Fruit fly (Drosophila melanogaster) S2 (cell line): ENCODE measurements around the gene ea.

Source experiments
- CG8478 ChIP-seq: fragments of >200 bp; optimal IDR thresholded peaks from 2 replicates; lab custom pipeline; 2018
- CTCF ChIP-seq, 2 experiments: fragments of >200 bp; optimal IDR thresholded peaks; 2 replicates each; lab custom pipeline; 2018

Gene ea

DNA sequence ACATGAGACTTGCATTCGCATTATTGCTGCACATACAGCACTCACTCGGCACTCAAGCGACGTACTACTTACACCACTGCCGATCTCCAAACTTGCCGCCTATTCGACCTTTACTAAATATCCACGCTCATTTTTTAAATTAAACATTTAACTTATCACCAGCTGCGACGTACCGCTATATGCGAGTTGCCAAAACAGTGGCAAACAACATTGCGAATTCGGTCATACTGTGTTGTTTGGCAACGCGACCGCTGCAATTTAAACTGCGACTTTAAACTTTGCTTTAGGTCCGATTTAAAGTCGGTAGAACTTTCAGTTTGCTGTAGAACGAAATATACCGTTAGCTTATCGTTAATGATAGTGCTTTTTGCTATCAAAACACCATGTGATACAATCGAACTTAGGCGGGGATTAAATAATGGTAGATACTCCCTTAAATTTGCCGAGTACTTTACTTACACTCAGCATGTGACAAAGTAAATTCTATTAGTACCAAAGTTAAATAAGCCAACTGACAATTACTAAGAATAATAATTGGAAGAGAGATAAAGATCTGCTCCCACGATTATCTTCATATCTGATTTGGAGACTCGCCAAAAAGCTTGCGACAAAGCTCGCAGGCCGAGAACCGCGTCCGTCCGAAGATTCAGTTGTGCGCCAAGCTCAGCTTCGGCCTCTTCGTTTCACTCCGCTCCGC lies at the start of gene ea, which contains the start of gene CG6236:
Gene ea (plus strand): TSS at position 647 of the 697 bp plus-strand sequence.
Gene CG6236 (minus strand): TSS at position 187 of the 697 bp plus-strand sequence.
- no peak for TF ChIP-seq CG8478 (lab: Kevin White, UChicago)
- TF ChIP-seq CTCF (optimal IDR thresholded peaks at IDR 0.05; lab: Kevin White, UChicago), result no peak

DNA sequence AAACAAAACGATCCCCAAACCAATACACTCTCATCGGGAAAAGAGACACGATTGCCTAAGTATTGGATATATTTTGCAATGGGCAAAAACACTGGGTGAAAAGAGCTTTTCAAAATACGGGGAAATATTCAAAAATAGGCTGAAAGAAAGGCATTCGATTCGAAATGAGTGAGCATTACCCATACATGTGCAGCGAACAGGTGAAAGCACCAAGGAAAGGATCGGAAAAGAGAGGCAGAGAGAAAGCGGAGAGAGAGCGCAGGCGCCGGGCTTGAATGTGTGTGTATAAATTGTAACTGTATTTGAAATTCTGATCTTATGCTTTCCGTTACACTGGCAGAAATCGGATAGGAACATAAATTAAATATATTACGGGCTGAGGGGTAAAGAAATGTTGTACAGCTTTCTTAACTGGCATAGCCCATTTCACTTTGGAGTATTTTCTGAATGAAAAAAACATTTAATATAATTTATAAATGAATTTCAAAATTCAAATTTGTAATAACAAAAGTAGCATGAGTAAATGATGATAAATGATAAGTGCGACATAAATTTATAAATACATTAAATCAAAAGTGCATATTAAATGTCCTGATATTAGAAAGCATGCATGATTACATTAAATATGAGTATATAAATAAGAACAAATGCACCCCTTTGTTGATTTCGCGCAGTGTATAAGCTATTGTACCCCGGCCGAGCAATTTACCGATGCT lies 47.8 kb upstream of the ea start:
- no peak for TF ChIP-seq CG8478 (lab: Kevin White, UChicago)
- no peak for TF ChIP-seq CTCF (optimal IDR thresholded peaks at IDR 0.05; lab: Kevin White, UChicago)

DNA sequence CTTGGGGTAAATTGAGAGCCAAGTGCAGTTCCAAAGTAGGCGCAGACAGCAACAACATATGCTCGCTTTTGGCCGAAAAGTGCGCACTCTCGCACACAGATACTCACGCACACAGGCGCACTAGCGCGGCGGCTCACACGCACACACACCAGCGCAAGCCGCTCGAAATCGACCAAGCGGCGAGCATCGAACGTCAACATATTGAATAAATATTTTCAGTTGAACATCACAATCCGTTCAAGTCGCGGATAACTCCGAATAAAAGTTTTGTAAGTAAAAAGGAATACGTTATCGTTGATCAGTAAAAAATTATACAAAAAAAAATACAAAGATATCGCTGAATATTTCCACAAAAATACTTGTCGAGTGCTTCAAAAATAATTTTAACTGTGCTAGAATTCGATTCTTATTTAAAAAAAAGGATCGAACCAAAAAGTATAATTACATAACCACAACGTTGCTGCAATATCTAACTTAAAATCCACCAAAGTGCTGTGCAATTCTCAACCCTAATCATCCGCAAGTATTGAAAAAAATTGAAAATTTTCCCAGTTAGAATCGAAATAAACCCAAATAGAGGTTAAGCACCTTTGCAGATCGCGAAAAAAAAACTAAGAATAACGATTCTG lies 47.1 kb upstream of the ea start:
- TF ChIP-seq CG8478 (lab: Kevin White, UChicago) (no peak), CTCF (optimal IDR thresholded peaks at IDR 0.05; lab: Kevin White, UChicago) (no peak)

dm6 chr3R:15282326-15282725 lies 46.2 kb upstream of the ea start:
- TF ChIP-seq CTCF (optimal IDR thresholded peaks at IDR 0.05; lab: Kevin White, UChicago), result no peak
- no peak for TF ChIP-seq CG8478 (lab: Kevin White, UChicago)

- TF ChIP-seq CTCF (optimal IDR thresholded peaks at IDR 0.05; lab: Kevin White, UChicago), result no peak
- TF ChIP-seq CG8478 (lab: Kevin White, UChicago), result no peak
These were observed 45.3 kb upstream of the ea start for dm6 chr3R:15282982-15283809.

DNA sequence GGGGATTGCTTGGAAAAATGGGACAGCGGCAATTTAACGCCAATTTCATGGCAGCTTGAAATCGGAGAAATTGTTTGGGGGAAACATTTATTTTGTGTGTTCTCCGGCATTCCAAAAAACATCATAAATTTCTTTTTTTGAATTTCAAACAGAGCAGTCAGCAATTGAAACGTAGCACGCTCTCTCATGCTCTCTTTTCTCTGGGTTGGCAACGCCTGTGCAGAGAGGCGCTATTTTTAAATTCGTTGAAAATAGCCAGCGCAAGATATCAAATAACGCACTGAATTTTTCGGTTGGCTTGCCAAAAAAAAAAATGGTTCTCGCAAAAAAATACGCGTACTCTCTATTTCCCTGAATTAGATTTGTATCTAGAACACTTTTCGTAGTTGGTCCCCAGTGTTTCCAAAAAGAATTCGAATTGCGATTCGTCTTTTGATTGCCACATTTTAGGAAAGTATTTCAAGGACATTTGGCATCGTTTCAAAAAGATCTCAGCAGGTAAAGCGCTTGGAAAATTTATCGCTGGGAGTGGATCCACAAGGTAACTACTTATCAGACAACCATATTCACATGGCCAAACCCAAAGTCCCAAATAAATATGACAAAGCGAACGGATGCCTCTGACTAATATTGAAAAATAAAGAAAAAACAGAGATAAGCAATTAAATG lies 42.4 kb upstream of the ea start:
- TF ChIP-seq CTCF (optimal IDR thresholded peaks at IDR 0.05; lab: Kevin White, UChicago) (peak in 1 of 2 experiments; percentile 32), CG8478 (lab: Kevin White, UChicago) (no peak)

DNA sequence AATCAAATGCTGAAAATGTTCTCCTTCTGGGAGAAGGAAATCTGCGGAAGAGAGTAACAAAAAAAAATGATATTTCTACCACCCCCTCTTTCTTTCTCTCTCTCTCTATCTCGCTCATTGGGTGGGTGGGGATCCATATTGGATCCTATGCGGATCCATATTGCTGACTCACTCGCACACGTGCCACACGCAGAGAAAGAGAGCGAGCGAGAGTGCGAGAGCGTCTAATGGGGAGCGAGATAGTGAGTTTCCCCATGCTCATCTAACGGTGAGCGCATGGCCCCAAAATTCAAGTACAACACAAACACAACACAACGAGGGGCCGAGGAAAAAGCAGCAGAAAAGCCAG lies 41.9 kb upstream of the ea start:
- no peak for TF ChIP-seq CTCF (optimal IDR thresholded peaks at IDR 0.05; lab: Kevin White, UChicago)
- no peak for TF ChIP-seq CG8478 (lab: Kevin White, UChicago)

dm6 chr3R:15287763-15288162 lies 40.8 kb upstream of the ea start:
- TF ChIP-seq CG8478 (lab: Kevin White, UChicago) (no peak), CTCF (optimal IDR thresholded peaks at IDR 0.05; lab: Kevin White, UChicago) (peak; percentile 51 to 64)

dm6 chr3R:15288802-15289201 lies 39.7 kb upstream of the ea start:
- TF ChIP-seq CTCF (optimal IDR thresholded peaks at IDR 0.05; lab: Kevin White, UChicago) (no peak), CG8478 (lab: Kevin White, UChicago) (no peak)

- TF ChIP-seq CTCF (optimal IDR thresholded peaks at IDR 0.05; lab: Kevin White, UChicago), result no peak
- no peak for TF ChIP-seq CG8478 (lab: Kevin White, UChicago)
These were observed 38.5 kb upstream of the ea start for dm6 chr3R:15289828-15290641.

DNA sequence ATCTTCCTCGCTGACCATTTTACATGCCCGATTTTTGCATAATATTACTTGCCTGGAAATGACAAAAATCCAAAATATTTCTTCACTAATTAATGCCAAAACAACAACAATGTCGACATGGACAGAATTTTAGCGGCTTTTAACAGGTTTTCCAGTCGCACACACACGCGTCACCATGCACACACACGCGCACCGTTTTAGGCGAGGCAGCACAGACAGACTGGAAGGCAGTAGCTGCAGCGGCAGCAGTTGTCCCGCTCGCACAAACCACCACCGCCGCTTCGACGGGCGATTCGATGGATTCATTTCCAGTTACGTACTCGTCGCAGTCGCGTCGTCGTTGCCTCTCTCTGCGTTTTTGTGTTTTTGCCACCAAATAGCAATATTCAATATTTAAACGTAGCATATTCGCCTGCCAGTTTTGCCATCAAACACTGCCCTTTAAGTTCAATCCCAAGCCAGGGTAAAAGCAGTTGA lies 37.8 kb upstream of the ea start, which contains the start of gene CG45218:
Gene CG45218 (minus strand): TSS at position 158 of the 477 bp plus-strand sequence.
- no peak for TF ChIP-seq CG8478 (lab: Kevin White, UChicago)
- TF ChIP-seq CTCF (optimal IDR thresholded peaks at IDR 0.05; lab: Kevin White, UChicago), result no peak

DNA sequence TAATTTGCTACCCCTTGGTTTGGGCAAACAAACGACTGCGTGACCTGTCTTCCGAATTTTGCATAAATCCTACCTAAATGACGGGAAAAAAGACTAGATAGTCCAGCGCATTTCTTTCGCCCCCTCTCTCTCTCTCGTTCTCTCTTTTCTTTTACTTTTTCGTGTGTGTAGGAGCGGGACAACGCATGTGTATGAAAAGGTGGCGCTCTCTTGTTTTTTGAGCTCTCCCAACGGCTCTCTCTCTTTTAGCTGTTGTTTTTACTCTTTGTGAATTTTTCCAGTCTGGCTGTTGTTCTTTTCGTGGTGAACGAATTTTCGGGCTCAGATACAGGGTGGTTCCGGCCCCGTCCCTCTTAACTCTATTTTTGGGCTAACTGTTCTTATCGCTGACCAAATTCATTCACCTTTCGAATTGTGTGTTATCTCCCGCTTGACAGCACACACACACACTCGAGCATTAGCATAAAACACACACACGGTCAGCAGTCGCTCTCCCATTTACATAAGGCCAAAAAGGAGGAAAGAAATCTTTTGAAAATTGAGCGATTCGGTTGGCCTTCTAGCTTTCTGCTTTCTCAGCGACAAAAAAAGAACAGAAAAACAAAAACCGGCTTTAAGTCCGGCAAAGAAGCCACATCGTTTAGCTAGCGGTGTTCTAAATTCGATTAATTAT lies 36.8 kb upstream of the ea start:
- TF ChIP-seq CG8478 (lab: Kevin White, UChicago), result no peak
